Worm (Caenorhabditis elegans) whole organism, L4 larva: ENCODE measurements around the gene gon-4.

Source experiments
- F10B5.3 ChIP-seq: sonication (generic microtip); optimal IDR thresholded peaks from 2 replicates; lab custom pipeline; 2016; ENCODE audit warnings: mild to moderate bottlenecking, missing genetic modification characterization, missing compliant biosample characterization
- F49E8.2 ChIP-seq: sonication (generic microtip); optimal IDR thresholded peaks from 2 replicates; lab custom pipeline; 2016; ENCODE audit warnings: missing compliant biosample characterization, mild to moderate bottlenecking, missing genetic modification characterization, borderline replicate concordance
- R02D3.7 ChIP-seq: fragments of 150-350 bp; sonication (generic microtip); optimal IDR thresholded peaks from 3 replicates; lab custom pipeline; 2014; ENCODE audit warnings: missing biosample characterization, missing genetic modification characterization
- Y105C5A.15 ChIP-seq: fragments of 200-800 bp; sonication (Bioruptor generic); IDR thresholded peaks from 2 replicates; pipeline ENCODE4 v1.3.6; 2022; ENCODE audit warnings: missing genetic modification characterization, missing compliant biosample characterization
- Y48G9A.11 ChIP-seq: fragments of 200-800 bp; sonication (Bioruptor generic); IDR thresholded peaks from 2 replicates; pipeline ENCODE4 v1.3.6; 2022; ENCODE audit warnings: missing genetic modification reagents, missing genetic modification characterization, missing compliant biosample characterization
- ama-1 ChIP-seq: fragments of 150-350 bp; optimal IDR thresholded peaks from 2 replicates; lab custom pipeline; 2014; ENCODE audit warnings: inconsistent platforms, mixed read lengths
- arid-1 ChIP-seq: fragments of 200-800 bp; sonication (Bioruptor generic); conservative IDR thresholded peaks from 2 replicates; pipeline ENCODE4 v1.3.6; 2022; ENCODE audit warnings: missing genetic modification reagents, missing genetic modification characterization, missing compliant biosample characterization
- ceh-32 ChIP-seq: sonication (generic microtip); optimal IDR thresholded peaks from 2 replicates; lab custom pipeline; 2016; ENCODE audit warnings: mild to moderate bottlenecking, missing genetic modification characterization, missing compliant biosample characterization; ENCODE audit not compliant: poor library complexity
- ceh-44 ChIP-seq: fragments of 200-800 bp; sonication (Bioruptor generic); IDR thresholded peaks from 2 replicates; pipeline ENCODE4 v1.3.6; 2022; ENCODE audit warnings: missing genetic modification reagents, missing genetic modification characterization, missing compliant biosample characterization
- ceh-62 ChIP-seq: sonication (generic microtip); optimal IDR thresholded peaks from 2 replicates; lab custom pipeline; 2017; ENCODE audit warnings: missing biosample characterization, missing genetic modification characterization
- cey-2 ChIP-seq: sonication (generic microtip); optimal IDR thresholded peaks from 3 replicates; lab custom pipeline; 2017; ENCODE audit warnings: missing genetic modification characterization, mild to moderate bottlenecking, missing compliant biosample characterization, antibody characterized with exemption, borderline replicate concordance; ENCODE audit not compliant: insufficient read depth
- daf-16 ChIP-seq, 3 experiments: sonication (generic microtip); optimal IDR thresholded peaks; 2 replicates each; lab custom pipeline; 2016 to 2017; ENCODE audit warnings: missing genetic modification characterization in 3 of 3, missing genetic modification reagents in 3 of 3, mild to moderate bottlenecking in 2 of 3, missing compliant biosample characterization in 2 of 3, missing biosample characterization in 1 of 3, moderate library complexity in 1 of 3
- dmd-6 ChIP-seq: fragments of 200-800 bp; sonication (Bioruptor generic); IDR thresholded peaks from 2 replicates; pipeline ENCODE4 v1.3.6; 2022; ENCODE audit warnings: missing genetic modification reagents, missing genetic modification characterization, missing compliant biosample characterization
- dpl-1 ChIP-seq: fragments of 150-350 bp; optimal IDR thresholded peaks from 2 replicates; lab custom pipeline; 2014; ENCODE audit warnings: missing biosample characterization, missing genetic modification reagents, missing genetic modification characterization
- dve-1 ChIP-seq: sonication (generic microtip); optimal IDR thresholded peaks from 2 replicates; lab custom pipeline; 2017; ENCODE audit warnings: antibody characterized with exemption, mild to moderate bottlenecking, missing genetic modification characterization, missing compliant biosample characterization; ENCODE audit not compliant: insufficient read depth
- fkh-10 ChIP-seq: fragments of 150-350 bp; optimal IDR thresholded peaks from 2 replicates; lab custom pipeline; 2014; ENCODE audit warnings: missing biosample characterization, missing genetic modification reagents, missing genetic modification characterization
- hlh-30 ChIP-seq: sonication (generic microtip); optimal IDR thresholded peaks from 2 replicates; lab custom pipeline; 2017; ENCODE audit warnings: antibody characterized with exemption, mild to moderate bottlenecking, missing genetic modification characterization, missing compliant biosample characterization; ENCODE audit not compliant: insufficient read depth
- hmg-1.1 ChIP-seq: fragments of 200-800 bp; sonication (Bioruptor generic); IDR thresholded peaks from 2 replicates; pipeline ENCODE4 v1.3.6; 2022; ENCODE audit warnings: missing genetic modification reagents, missing genetic modification characterization, missing compliant biosample characterization
- jun-1 ChIP-seq: fragments of 150-350 bp; optimal IDR thresholded peaks from 2 replicates; lab custom pipeline; 2014; ENCODE audit warnings: missing biosample characterization, missing genetic modification reagents, missing genetic modification characterization
- lim-7 ChIP-seq: fragments of 200-800 bp; sonication (Bioruptor generic); IDR thresholded peaks from 2 replicates; pipeline ENCODE4 v1.3.6; 2022; ENCODE audit warnings: missing genetic modification characterization, missing compliant biosample characterization
- lin-38 ChIP-seq: fragments of 200-800 bp; sonication (Bioruptor generic); IDR thresholded peaks from 2 replicates; pipeline ENCODE4 v1.3.6; 2022; ENCODE audit warnings: missing genetic modification reagents, missing genetic modification characterization, missing compliant biosample characterization
- lin-39 ChIP-seq: fragments of 150-350 bp; optimal IDR thresholded peaks from 2 replicates; lab custom pipeline; 2014; ENCODE audit warnings: missing biosample characterization, missing genetic modification reagents, missing genetic modification characterization
- lsy-2 ChIP-seq, 2 experiments: fragments of 150-350 bp in 1 of 2; sonication (generic microtip) in 1 of 2; optimal IDR thresholded peaks; 2 replicates each; lab custom pipeline; 2014 to 2017; ENCODE audit warnings: missing biosample characterization in 2 of 2, missing genetic modification characterization in 2 of 2
- madf-5 ChIP-seq, 2 experiments: fragments of 200-800 bp; sonication (Bioruptor generic); IDR thresholded peaks; 2 replicates each; pipeline ENCODE4 v1.3.6; 2022; ENCODE audit warnings: missing compliant biosample characterization in 2 of 2, missing genetic modification characterization in 2 of 2
- madf-9 ChIP-seq: fragments of 200-800 bp; sonication (Bioruptor generic); conservative IDR thresholded peaks from 2 replicates; pipeline ENCODE4 v1.3.6; 2022; ENCODE audit warnings: missing genetic modification reagents, missing genetic modification characterization, missing compliant biosample characterization
- mxl-2 ChIP-seq: fragments of 200-800 bp; sonication (Bioruptor generic); conservative IDR thresholded peaks from 2 replicates; pipeline ENCODE4 v1.3.6; 2022; ENCODE audit warnings: missing genetic modification reagents, missing genetic modification characterization, missing compliant biosample characterization
- mxl-3 ChIP-seq: fragments of 200-800 bp; sonication (Bioruptor generic); optimal IDR thresholded peaks from 2 replicates; lab custom pipeline; 2018; ENCODE audit warnings: mild to moderate bottlenecking, missing genetic modification characterization, missing compliant biosample characterization
- nhr-10 ChIP-seq: fragments of 150-350 bp; optimal IDR thresholded peaks from 2 replicates; lab custom pipeline; 2014; ENCODE audit warnings: missing biosample characterization, missing genetic modification characterization
- nhr-102 ChIP-seq: sonication (generic microtip); optimal IDR thresholded peaks from 2 replicates; lab custom pipeline; 2016; ENCODE audit warnings: mild to moderate bottlenecking, missing genetic modification characterization, moderate library complexity, missing compliant biosample characterization
- nhr-237 ChIP-seq: sonication (generic microtip); optimal IDR thresholded peaks from 2 replicates; lab custom pipeline; 2017; ENCODE audit warnings: missing biosample characterization, missing genetic modification characterization
- nhr-28 ChIP-seq: fragments of 150-350 bp; optimal IDR thresholded peaks from 2 replicates; lab custom pipeline; 2014; ENCODE audit warnings: missing biosample characterization, missing genetic modification characterization
- nhr-41 ChIP-seq: fragments of 200-800 bp; sonication (Bioruptor generic); IDR thresholded peaks from 2 replicates; pipeline ENCODE4 v1.3.6; 2022; ENCODE audit warnings: missing genetic modification reagents, missing genetic modification characterization, missing compliant biosample characterization
- nhr-48 ChIP-seq: sonication (generic microtip); optimal IDR thresholded peaks from 2 replicates; lab custom pipeline; 2016; ENCODE audit warnings: mild to moderate bottlenecking, missing genetic modification characterization, missing compliant biosample characterization
- saeg-2 ChIP-seq: fragments of 200-800 bp; sonication (Bioruptor generic); IDR thresholded peaks from 2 replicates; pipeline ENCODE4 v1.3.6; 2022; ENCODE audit warnings: missing genetic modification reagents, missing genetic modification characterization, missing compliant biosample characterization
- sdz-12 ChIP-seq: fragments of 200-800 bp; sonication (Bioruptor generic); optimal IDR thresholded peaks from 2 replicates; lab custom pipeline; 2018; ENCODE audit warnings: mild to moderate bottlenecking, missing genetic modification characterization, missing compliant biosample characterization
- set-16 ChIP-seq: fragments of 200-800 bp; sonication (Bioruptor generic); IDR thresholded peaks from 2 replicates; pipeline ENCODE4 v1.3.6; 2022; ENCODE audit warnings: missing genetic modification reagents, missing genetic modification characterization, missing compliant biosample characterization
- spr-3 ChIP-seq: fragments of 200-800 bp; sonication (Bioruptor generic); optimal IDR thresholded peaks from 2 replicates; lab custom pipeline; 2018; ENCODE audit warnings: mild to moderate bottlenecking, missing genetic modification characterization, missing compliant biosample characterization
- tag-97 ChIP-seq: fragments of 200-800 bp; sonication (Bioruptor generic); IDR thresholded peaks from 2 replicates; pipeline ENCODE4 v1.3.6; 2022; ENCODE audit warnings: missing genetic modification characterization, missing compliant biosample characterization
- unc-62 ChIP-seq, 3 experiments: fragments of 150-350 bp in 1 of 3; sonication (generic microtip); optimal IDR thresholded peaks in 2 of 3; peaks in 1 of 3; 1 replicate in 1 of 3; 2 replicates in 2 of 3; lab custom pipeline; 2014 to 2017; ENCODE audit warnings: missing biosample characterization in 3 of 3, missing genetic modification characterization in 3 of 3, missing genetic modification reagents in 3 of 3, missing genotype in 1 of 3
- zfp-3 ChIP-seq: fragments of 200-800 bp; sonication (Bioruptor generic); conservative IDR thresholded peaks from 2 replicates; pipeline ENCODE4 v1.3.6; 2022; ENCODE audit warnings: missing genetic modification reagents, missing genetic modification characterization, missing compliant biosample characterization

gon-4 gene

DNA sequence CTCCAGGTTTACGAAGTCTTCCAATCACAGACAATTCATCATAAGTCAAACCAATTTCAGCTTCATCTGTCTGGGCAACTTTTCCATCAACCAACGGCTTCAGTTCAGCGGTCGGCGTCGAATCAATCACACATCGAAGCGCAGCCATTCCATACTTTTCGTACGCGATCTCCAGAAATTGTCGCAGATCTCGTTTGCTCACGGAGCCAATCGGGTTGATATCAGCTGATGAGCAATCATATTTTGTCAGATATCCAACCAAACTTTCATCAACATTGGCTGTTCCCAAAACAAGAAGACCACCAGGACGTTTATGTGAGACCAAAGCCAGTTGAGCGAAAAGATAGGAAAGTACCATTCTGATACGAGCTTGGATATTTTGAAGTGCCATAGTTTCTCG, 17.8 kb downstream of the gon-4 start:
- TF ChIP-seq unc-62 (GFP tag; optimal IDR thresholded peaks at IDR 0.05 in 1 of 2; lab: Kevin White, UChicago), result peak in 1 of 2 experiments; percentile 95
- no peak for TF ChIP-seq unc-62 (tag; optimal IDR thresholded peaks at IDR 0.05; lab: Kevin White, UChicago)
- no peak for TF ChIP-seq madf-9 (GFP tag; lab: Robert Waterston, UW)

ce11 chrIV:10216078-10216477, 18.5 kb downstream of the gon-4 start, which contains the start of gene col-124:
col-124 (plus strand) TSS chrIV:10216451.
- TF ChIP-seq ceh-62 (no peak), cey-2 (tag; lab: Kevin White, UChicago) (peak; percentile 16), nhr-48 (tag; lab: Kevin White, UChicago) (peak; percentile 71), dmd-6 (GFP tag; lab: Robert Waterston, UW) (peak; percentile 56), lsy-2 (tag; optimal IDR thresholded peaks at IDR 0.05; lab: Kevin White, UChicago) (no peak), saeg-2 (no peak), arid-1 (GFP tag; lab: Robert Waterston, UW) (no peak), lin-39 (no peak), lim-7 (GFP tag; lab: Robert Waterston, UW) (no peak), mxl-2 (GFP tag; lab: Robert Waterston, UW) (0 out of 2 replicates have a peak, but pooled peaks have one; percentile 9), F10B5.3 (no peak)

DNA sequence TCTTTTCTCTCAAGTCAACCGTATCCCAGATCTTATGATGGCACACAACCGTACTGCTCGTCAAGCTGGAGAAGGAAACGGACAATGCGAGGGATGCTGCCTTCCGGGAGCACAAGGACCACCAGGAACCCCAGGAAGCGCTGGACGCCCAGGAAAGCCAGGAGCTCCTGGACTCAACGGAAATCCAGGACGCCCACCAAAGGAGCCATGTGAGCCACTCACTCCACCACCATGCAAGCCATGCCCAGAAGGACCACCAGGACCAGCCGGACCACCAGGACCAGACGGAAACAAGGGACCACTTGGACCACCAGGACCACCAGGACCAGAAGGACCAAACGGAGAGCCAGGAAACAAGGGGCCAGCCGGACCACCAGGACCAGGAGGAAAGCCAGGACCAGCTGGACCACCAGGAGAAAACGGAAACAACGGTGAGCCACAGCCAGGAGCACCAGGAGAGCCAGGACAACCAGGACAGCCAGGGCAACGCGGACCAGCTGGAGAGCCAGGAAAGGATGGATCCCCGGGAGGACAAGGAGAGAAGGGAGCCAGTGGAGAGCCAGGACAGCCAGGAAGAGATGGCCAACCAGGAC, 19.2 kb downstream of the gon-4 start:
- TF ChIP-seq dve-1 (no peak), nhr-10 (no peak), Y105C5A.15 (GFP tag; lab: Robert Waterston, UW) (no peak), cey-2 (tag; lab: Kevin White, UChicago) (no peak), ceh-32 (tag; lab: Kevin White, UChicago) (no peak), zfp-3 (GFP tag; lab: Robert Waterston, UW) (0 out of 2 replicates have a peak, but pooled peaks have one; percentile 47), fkh-10 (GFP tag; lab: Kevin White, UChicago) (no peak), R02D3.7 (no peak), lin-38 (GFP tag; lab: Robert Waterston, UW) (peak; percentile 19; the same call in 1 of the 2 replicates), hmg-1.1 (GFP tag; lab: Robert Waterston, UW) (no peak), nhr-237 (no peak), dmd-6 (GFP tag; lab: Robert Waterston, UW) (no peak), daf-16 (GFP tag; optimal IDR thresholded peaks at IDR 0.05; lab: Kevin White, UChicago) (no peak), daf-16 (tag; optimal IDR thresholded peaks at IDR 0.05; lab: Kevin White, UChicago) (no peak), F49E8.2 (tag; lab: Kevin White, UChicago) (no peak), Y48G9A.11 (GFP tag; lab: Robert Waterston, UW) (0 out of 2 replicates have a peak, but pooled peaks have one; percentile 36), tag-97 (GFP tag; lab: Robert Waterston, UW) (no peak), dpl-1 (GFP tag; lab: Kevin White, UChicago) (no peak), set-16 (GFP tag; lab: Robert Waterston, UW) (peak; percentile 98), nhr-102 (tag; lab: Kevin White, UChicago) (no peak), spr-3 (GFP tag; lab: Kevin White, UChicago) (peak; percentile 35), nhr-41 (GFP tag; lab: Robert Waterston, UW) (no peak), mxl-3 (GFP tag; lab: Kevin White, UChicago) (no peak), jun-1 (tag; lab: Kevin White, UChicago) (no peak), ama-1 (lab: Kevin White, UChicago) (no peak), ceh-44 (GFP tag; lab: Robert Waterston, UW) (no peak), nhr-28 (tag; lab: Kevin White, UChicago) (no peak), madf-5 (GFP tag; IDR thresholded peaks at IDR 0.05; lab: Robert Waterston, UW) (peak in 1 of 2 experiments; percentile 80; a peak in 1 of 4 replicates), hlh-30 (tag; lab: Kevin White, UChicago) (no peak), sdz-12 (no peak)
